Fruit fly (Drosophila melanogaster) Kc167 (cell line): ENCODE data around the gene PolA1.
A peak's percentile ranks its signal among the peaks of the same experiment; 100 is the strongest.

ENCODE experiments used
- Myc ChIP-seq: fragments of >200 bp; optimal IDR thresholded peaks from 2 replicates; lab custom pipeline; 2017; ENCODE audit warnings: missing external identifiers
- Sin3A ChIP-seq: fragments of >200 bp; optimal IDR thresholded peaks from 2 replicates; lab custom pipeline; 2018; ENCODE audit warnings: missing external identifiers
- h ChIP-seq: fragments of >200 bp; optimal IDR thresholded peaks from 3 replicates; lab custom pipeline; 2018; ENCODE audit warnings: missing external identifiers
- insv ChIP-seq: fragments of >200 bp; optimal IDR thresholded peaks from 3 replicates; lab custom pipeline; 2018; ENCODE audit warnings: missing external identifiers
- psq ChIP-seq: fragments of >200 bp; optimal IDR thresholded peaks from 2 replicates; lab custom pipeline; 2017; ENCODE audit warnings: missing external identifiers
- ttk ChIP-seq: sonication (Bioruptor generic); optimal IDR thresholded peaks from 2 replicates; lab custom pipeline; 2017; ENCODE audit warnings: missing external identifiers

PolA1 gene

DNA sequence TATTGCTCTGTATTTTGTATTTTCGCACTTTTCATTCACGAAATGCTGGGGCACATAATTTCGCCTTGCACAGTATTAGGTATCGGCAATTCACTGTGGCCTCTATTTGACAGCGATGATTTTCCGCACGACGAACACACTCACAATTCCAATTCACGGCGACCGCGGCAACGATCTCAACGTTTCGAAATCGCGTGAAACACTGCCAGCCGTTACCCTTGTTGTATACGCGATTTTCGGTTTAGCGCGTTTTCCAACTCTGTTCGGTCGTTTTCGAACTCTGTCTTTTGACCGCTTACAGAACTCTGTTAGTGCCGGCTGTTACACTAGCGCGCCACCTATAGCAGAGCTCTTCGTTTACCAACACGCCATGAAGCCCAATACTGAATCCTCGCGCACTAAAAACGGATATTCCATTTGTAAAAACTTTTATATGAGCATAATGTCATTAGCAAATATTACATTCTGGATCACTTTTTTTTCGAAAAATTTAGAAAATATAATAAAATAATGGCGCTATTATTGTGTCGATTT is 52.4 kb downstream of the PolA1 start, which contains the start of gene InR:
TSS of gene InR (minus strand) at position 205 of the 534 bp plus-strand sequence.
- TF ChIP-seq ttk (lab: Kevin White, UChicago), result no peak
- no peak for TF ChIP-seq psq (lab: Kevin White, UChicago)
- TF ChIP-seq insv, result no peak
- TF ChIP-seq Myc (lab: Kevin White, UChicago), result no peak
- TF ChIP-seq Sin3A (lab: Kevin White, UChicago), result no peak
- no peak for TF ChIP-seq h (lab: Kevin White, UChicago)

DNA sequence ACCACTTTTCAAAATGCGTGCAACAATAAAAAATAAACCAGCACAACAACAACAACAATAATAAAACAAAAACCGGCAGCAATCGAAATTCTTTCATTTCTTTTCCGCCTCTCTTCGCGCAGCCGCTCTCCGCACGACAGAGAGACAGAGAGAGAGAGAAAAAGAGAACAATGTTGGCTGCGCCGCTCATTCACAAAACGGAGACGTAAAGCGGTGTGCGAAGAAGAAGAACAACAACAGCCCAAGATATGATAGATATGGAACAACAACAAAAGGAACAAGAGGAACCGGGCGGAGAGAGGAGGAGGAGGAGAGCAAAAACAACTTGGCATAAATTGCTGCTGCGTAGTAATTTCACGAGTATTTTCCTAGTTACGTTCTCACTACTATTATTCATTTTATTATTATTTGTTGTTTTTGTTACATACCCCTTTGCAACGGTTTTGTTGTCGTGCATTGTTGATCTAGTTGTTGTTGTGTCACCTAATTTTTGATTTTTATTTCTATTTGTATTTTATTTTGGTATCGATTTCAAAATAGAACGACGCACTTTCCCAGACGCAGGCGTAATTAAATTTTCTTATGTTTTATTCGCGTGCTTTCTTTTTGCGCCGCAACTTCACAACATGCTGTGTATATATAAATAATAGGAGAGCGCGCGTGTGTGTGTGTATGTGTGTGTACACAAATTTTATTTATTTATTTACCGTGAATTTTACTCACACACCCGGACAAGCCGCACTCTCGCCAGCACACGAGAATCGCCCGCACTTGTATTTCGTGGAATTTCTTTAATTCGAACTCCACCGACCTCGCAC is 53.0 kb downstream of the PolA1 start:
- TF ChIP-seq psq (lab: Kevin White, UChicago) (peak; percentile 2), insv (no peak), Myc (lab: Kevin White, UChicago) (no peak), Sin3A (lab: Kevin White, UChicago) (no peak), h (lab: Kevin White, UChicago) (no peak), ttk (lab: Kevin White, UChicago) (no peak)
